Worm (Caenorhabditis elegans) whole organism, L4 larva: ENCODE results near the gene nspc-19.

Experiments
- F26F4.8 ChIP-seq: fragments of 200-800 bp; sonication (Bioruptor generic); conservative IDR thresholded peaks from 2 replicates; pipeline ENCODE4 v1.3.6; 2022; ENCODE audit warnings: missing genetic modification characterization, missing compliant biosample characterization
- F37D6.2 ChIP-seq: sonication (generic microtip); optimal IDR thresholded peaks from 2 replicates; lab custom pipeline; 2016; ENCODE audit warnings: mild to moderate bottlenecking, missing genetic modification characterization, missing compliant biosample characterization
- F49E8.2 ChIP-seq: sonication (generic microtip); optimal IDR thresholded peaks from 2 replicates; lab custom pipeline; 2016; ENCODE audit warnings: missing compliant biosample characterization, mild to moderate bottlenecking, missing genetic modification characterization, borderline replicate concordance
- ZK546.5 ChIP-seq, 2 experiments: sonication (generic microtip); optimal IDR thresholded peaks; 2 replicates each; lab custom pipeline; 2017; ENCODE audit warnings: missing biosample characterization in 2 of 2, missing genetic modification characterization in 2 of 2
- aha-1 ChIP-seq: fragments of 150-350 bp; peaks from one replicate; lab custom pipeline; 2014; ENCODE audit warnings: missing biosample characterization, missing genetic modification characterization
- attf-4 ChIP-seq: sonication (generic microtip); optimal IDR thresholded peaks from 3 replicates; lab custom pipeline; 2017; ENCODE audit warnings: missing biosample characterization, missing genetic modification characterization
- ceh-44 ChIP-seq: fragments of 200-800 bp; sonication (Bioruptor generic); IDR thresholded peaks from 2 replicates; pipeline ENCODE4 v1.3.6; 2022; ENCODE audit warnings: missing genetic modification reagents, missing genetic modification characterization, missing compliant biosample characterization
- ceh-62 ChIP-seq: sonication (generic microtip); optimal IDR thresholded peaks from 2 replicates; lab custom pipeline; 2017; ENCODE audit warnings: missing biosample characterization, missing genetic modification characterization
- ces-1 ChIP-seq: fragments of 150-350 bp; sonication (generic microtip); optimal IDR thresholded peaks from 4 replicates; lab custom pipeline; 2014; ENCODE audit warnings: missing biosample characterization, missing genetic modification reagents, missing genetic modification characterization
- cey-2 ChIP-seq: sonication (generic microtip); optimal IDR thresholded peaks from 3 replicates; lab custom pipeline; 2017; ENCODE audit warnings: missing genetic modification characterization, mild to moderate bottlenecking, missing compliant biosample characterization, antibody characterized with exemption, borderline replicate concordance; ENCODE audit not compliant: insufficient read depth
- ctbp-1 ChIP-seq: fragments of 200-800 bp; sonication (Bioruptor generic); IDR thresholded peaks from 2 replicates; pipeline ENCODE4 v1.3.6; 2022; ENCODE audit warnings: missing genetic modification reagents, missing genetic modification characterization, missing compliant biosample characterization
- daf-16 ChIP-seq, 3 experiments: sonication (generic microtip); optimal IDR thresholded peaks; 2 replicates each; lab custom pipeline; 2016 to 2017; ENCODE audit warnings: missing genetic modification characterization in 3 of 3, missing genetic modification reagents in 3 of 3, mild to moderate bottlenecking in 2 of 3, missing compliant biosample characterization in 2 of 3, missing biosample characterization in 1 of 3, moderate library complexity in 1 of 3
- daf-19 ChIP-seq: fragments of 200-800 bp; sonication (Bioruptor generic); conservative IDR thresholded peaks from 2 replicates; pipeline ENCODE4 v1.3.6; 2022; ENCODE audit warnings: missing genetic modification characterization, missing compliant biosample characterization
- dmd-6 ChIP-seq: fragments of 200-800 bp; sonication (Bioruptor generic); IDR thresholded peaks from 2 replicates; pipeline ENCODE4 v1.3.6; 2022; ENCODE audit warnings: missing genetic modification reagents, missing genetic modification characterization, missing compliant biosample characterization
- duxl-1 ChIP-seq: sonication (generic microtip); optimal IDR thresholded peaks from 2 replicates; lab custom pipeline; 2016; ENCODE audit warnings: mild to moderate bottlenecking, missing genetic modification characterization, moderate library complexity, missing compliant biosample characterization; ENCODE audit not compliant: poor library complexity
- dve-1 ChIP-seq: sonication (generic microtip); optimal IDR thresholded peaks from 2 replicates; lab custom pipeline; 2017; ENCODE audit warnings: antibody characterized with exemption, mild to moderate bottlenecking, missing genetic modification characterization, missing compliant biosample characterization; ENCODE audit not compliant: insufficient read depth
- egl-27 ChIP-seq: sonication (generic microtip); optimal IDR thresholded peaks from 3 replicates; lab custom pipeline; 2017; ENCODE audit warnings: missing biosample characterization, missing genetic modification reagents, missing genetic modification characterization
- egl-43 ChIP-seq: fragments of 200-800 bp; sonication (Bioruptor generic); IDR thresholded peaks from 2 replicates; pipeline ENCODE4 v1.3.6; 2022; ENCODE audit warnings: missing genetic modification reagents, missing genetic modification characterization, missing compliant biosample characterization
- fos-1 ChIP-seq: fragments of 150-350 bp; optimal IDR thresholded peaks from 2 replicates; lab custom pipeline; 2014; ENCODE audit warnings: missing biosample characterization, missing genetic modification characterization
- gei-8 ChIP-seq: fragments of 200-800 bp; sonication (Bioruptor generic); optimal IDR thresholded peaks from 2 replicates; lab custom pipeline; 2018; ENCODE audit warnings: mild to moderate bottlenecking, missing genetic modification characterization, missing compliant biosample characterization
- hlh-11 ChIP-seq: fragments of 200-800 bp; sonication (Bioruptor generic); optimal IDR thresholded peaks from 2 replicates; lab custom pipeline; 2018; ENCODE audit warnings: mild to moderate bottlenecking, missing genetic modification characterization, missing compliant biosample characterization
- hlh-30 ChIP-seq: sonication (generic microtip); optimal IDR thresholded peaks from 2 replicates; lab custom pipeline; 2017; ENCODE audit warnings: antibody characterized with exemption, mild to moderate bottlenecking, missing genetic modification characterization, missing compliant biosample characterization; ENCODE audit not compliant: insufficient read depth
- lin-39 ChIP-seq: fragments of 150-350 bp; optimal IDR thresholded peaks from 2 replicates; lab custom pipeline; 2014; ENCODE audit warnings: missing biosample characterization, missing genetic modification reagents, missing genetic modification characterization
- lir-3 ChIP-seq: sonication (generic microtip); optimal IDR thresholded peaks from 2 replicates; lab custom pipeline; 2016; ENCODE audit warnings: mild to moderate bottlenecking, missing genetic modification characterization, missing compliant biosample characterization
- lsy-2 ChIP-seq, 2 experiments: fragments of 150-350 bp in 1 of 2; sonication (generic microtip) in 1 of 2; optimal IDR thresholded peaks; 2 replicates each; lab custom pipeline; 2014 to 2017; ENCODE audit warnings: missing biosample characterization in 2 of 2, missing genetic modification characterization in 2 of 2
- madf-5 ChIP-seq, 2 experiments: fragments of 200-800 bp; sonication (Bioruptor generic); IDR thresholded peaks; 2 replicates each; pipeline ENCODE4 v1.3.6; 2022; ENCODE audit warnings: missing compliant biosample characterization in 2 of 2, missing genetic modification characterization in 2 of 2
- mdl-1 ChIP-seq, 2 experiments: fragments of 150-350 bp in 1 of 2; sonication (generic microtip) in 1 of 2; optimal IDR thresholded peaks; 2 replicates each; lab custom pipeline; 2014 to 2017; ENCODE audit warnings: missing biosample characterization in 2 of 2, missing genetic modification characterization in 2 of 2
- mdt-29 ChIP-seq: fragments of 200-800 bp; sonication (Bioruptor generic); IDR thresholded peaks from 2 replicates; pipeline ENCODE4 v1.3.6; 2022; ENCODE audit warnings: missing genetic modification reagents, missing genetic modification characterization, missing compliant biosample characterization
- mes-2 ChIP-seq: sonication (generic microtip); optimal IDR thresholded peaks from 2 replicates; lab custom pipeline; 2016; ENCODE audit warnings: missing genotype, mild to moderate bottlenecking, missing genetic modification characterization, missing compliant biosample characterization; ENCODE audit not compliant: poor library complexity, severe bottlenecking
- nhr-11 ChIP-seq: fragments of 150-350 bp; optimal IDR thresholded peaks from 2 replicates; lab custom pipeline; 2014; ENCODE audit warnings: missing biosample characterization, missing genetic modification characterization
- nhr-28 ChIP-seq: fragments of 150-350 bp; optimal IDR thresholded peaks from 2 replicates; lab custom pipeline; 2014; ENCODE audit warnings: missing biosample characterization, missing genetic modification characterization
- nhr-42 ChIP-seq: fragments of 200-800 bp; sonication (Bioruptor generic); IDR thresholded peaks from 2 replicates; pipeline ENCODE4 v1.3.6; 2022; ENCODE audit warnings: missing genetic modification characterization, missing compliant biosample characterization
- nhr-76 ChIP-seq: fragments of 150-350 bp; optimal IDR thresholded peaks from 2 replicates; lab custom pipeline; 2014; ENCODE audit warnings: missing biosample characterization, missing genetic modification characterization
- pqm-1 ChIP-seq: sonication (generic microtip); optimal IDR thresholded peaks from 2 replicates; lab custom pipeline; 2017; ENCODE audit warnings: missing biosample characterization, missing genetic modification characterization
- rbr-2 ChIP-seq: sonication (generic microtip); optimal IDR thresholded peaks from 2 replicates; lab custom pipeline; 2016; ENCODE audit warnings: missing genotype, missing genetic modification characterization, missing compliant biosample characterization
- sdz-12 ChIP-seq: fragments of 200-800 bp; sonication (Bioruptor generic); optimal IDR thresholded peaks from 2 replicates; lab custom pipeline; 2018; ENCODE audit warnings: mild to moderate bottlenecking, missing genetic modification characterization, missing compliant biosample characterization
- set-16 ChIP-seq: fragments of 200-800 bp; sonication (Bioruptor generic); IDR thresholded peaks from 2 replicates; pipeline ENCODE4 v1.3.6; 2022; ENCODE audit warnings: missing genetic modification reagents, missing genetic modification characterization, missing compliant biosample characterization
- tra-1 ChIP-seq: fragments of 200-800 bp; sonication (Bioruptor generic); IDR thresholded peaks from 2 replicates; pipeline ENCODE4 v1.3.6; 2022; ENCODE audit warnings: missing genetic modification reagents, missing genetic modification characterization, missing compliant biosample characterization
- unc-130 ChIP-seq: sonication (generic microtip); optimal IDR thresholded peaks from 2 replicates; lab custom pipeline; 2016; ENCODE audit warnings: missing genetic modification reagents, missing genetic modification characterization, missing compliant biosample characterization
- unc-62 ChIP-seq, 3 experiments: fragments of 150-350 bp in 1 of 3; sonication (generic microtip); optimal IDR thresholded peaks in 2 of 3; peaks in 1 of 3; 1 replicate in 1 of 3; 2 replicates in 2 of 3; lab custom pipeline; 2014 to 2017; ENCODE audit warnings: missing biosample characterization in 3 of 3, missing genetic modification characterization in 3 of 3, missing genetic modification reagents in 3 of 3, missing genotype in 1 of 3
- ztf-11 ChIP-seq: fragments of 150-350 bp; optimal IDR thresholded peaks from 2 replicates; lab custom pipeline; 2014; ENCODE audit warnings: missing biosample characterization, missing genetic modification characterization
- ztf-7 ChIP-seq: fragments of 150-350 bp; optimal IDR thresholded peaks from 2 replicates; lab custom pipeline; 2014; ENCODE audit warnings: missing biosample characterization, missing genetic modification characterization

Gene nspc-19

DNA sequence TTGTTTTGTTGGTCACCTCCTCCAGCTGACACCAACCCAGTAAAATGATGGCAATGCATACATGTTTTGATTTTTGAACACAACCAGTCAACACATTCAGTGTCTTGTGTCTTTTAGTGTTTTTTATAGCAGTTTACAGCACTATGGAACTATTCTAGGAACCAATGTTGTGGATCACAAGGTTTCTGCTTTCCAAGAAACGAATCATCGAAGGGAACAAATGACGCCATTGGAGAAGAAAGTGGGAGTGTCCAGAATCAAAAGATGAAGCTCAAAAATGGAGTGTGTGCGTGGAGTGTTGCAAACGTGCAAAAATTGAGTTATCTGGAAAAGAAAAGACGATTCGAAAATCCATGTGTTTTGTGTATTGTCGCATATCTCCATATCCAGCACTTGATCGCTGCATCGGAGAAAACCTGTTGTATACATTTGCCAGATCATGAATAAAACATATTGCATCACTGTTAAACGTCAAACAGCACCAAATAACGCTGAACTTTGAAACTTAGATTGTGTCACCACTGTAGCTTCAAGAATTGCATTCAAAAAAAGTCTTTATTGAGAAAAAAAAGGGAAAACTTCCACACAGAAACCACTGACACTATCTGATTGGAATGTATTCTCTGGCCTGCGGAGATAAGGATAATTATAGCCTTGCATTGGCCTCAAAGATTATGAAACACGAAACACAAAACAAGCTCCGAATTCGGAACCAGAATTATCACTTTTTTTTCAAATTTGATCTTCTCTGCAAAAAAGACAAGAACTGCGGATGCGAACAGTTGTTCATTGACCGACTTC is 34.0 kb downstream of the nspc-19 start (continued):
- TF ChIP-seq ceh-62: no peak
- no peak for TF ChIP-seq attf-4 (tag; lab: Kevin White, UChicago)
- TF ChIP-seq egl-43 (GFP tag; lab: Robert Waterston, UW): peak; percentile 66; the same call in 1 of the 2 replicates
- TF ChIP-seq pqm-1: no peak
- peak in 1 of 2 experiments; percentile 23 for TF ChIP-seq unc-62 (GFP tag; optimal IDR thresholded peaks at IDR 0.05 in 1 of 2; lab: Kevin White, UChicago)
- TF ChIP-seq unc-62 (tag; optimal IDR thresholded peaks at IDR 0.05; lab: Kevin White, UChicago): no peak
- peak; percentile 78 for TF ChIP-seq hlh-30 (tag; lab: Kevin White, UChicago)
- no peak for TF ChIP-seq duxl-1 (tag; lab: Kevin White, UChicago)
- TF ChIP-seq egl-27 (tag; lab: Kevin White, UChicago): no peak
- no peak for TF ChIP-seq cey-2 (tag; lab: Kevin White, UChicago)
- no peak for TF ChIP-seq gei-8 (GFP tag; lab: Kevin White, UChicago)
- peak in 1 of 2 experiments; percentile 30 for TF ChIP-seq mdl-1 (tag; optimal IDR thresholded peaks at IDR 0.05; lab: Kevin White, UChicago)
- no peak for TF ChIP-seq F26F4.8
- 0 out of 2 replicates have a peak, but pooled peaks have one; percentile 52 for TF ChIP-seq tra-1
- no peak for TF ChIP-seq ces-1 (GFP tag; lab: Kevin White, UChicago)

DNA sequence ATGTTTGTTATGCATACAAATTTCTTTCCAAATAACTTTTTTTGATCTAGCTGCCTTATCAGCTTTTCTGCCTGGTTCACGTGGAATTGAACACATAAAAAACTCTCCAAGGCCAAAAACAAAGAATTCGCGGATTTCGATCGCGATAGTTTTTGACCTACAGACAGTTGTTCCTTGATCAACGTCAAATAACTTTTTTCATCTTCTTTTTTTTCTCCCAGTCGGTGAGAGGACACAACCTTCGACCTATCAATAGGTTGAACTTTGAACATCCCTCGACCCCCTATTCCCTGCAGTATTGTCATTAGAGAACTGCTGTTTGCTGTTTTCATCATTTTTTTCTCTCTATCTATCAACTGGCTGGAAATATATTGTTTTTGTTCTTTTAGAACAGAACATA is 35.3 kb downstream of the nspc-19 start:
- TF ChIP-seq lsy-2 (tag; optimal IDR thresholded peaks at IDR 0.05; lab: Kevin White, UChicago) (no peak), F26F4.8 (no peak), F49E8.2 (tag; lab: Kevin White, UChicago) (no peak), dmd-6 (GFP tag; lab: Robert Waterston, UW) (peak; percentile 36), fos-1 (tag; lab: Kevin White, UChicago) (no peak), hlh-11 (peak; percentile 4), daf-16 (GFP tag; optimal IDR thresholded peaks at IDR 0.05; lab: Kevin White, UChicago) (peak in 1 of 2 experiments; percentile 18), daf-16 (tag; optimal IDR thresholded peaks at IDR 0.05; lab: Kevin White, UChicago) (peak; percentile 4), unc-62 (GFP tag; optimal IDR thresholded peaks at IDR 0.05 in 1 of 2; lab: Kevin White, UChicago) (peak in 1 of 2 experiments; percentile 90), unc-62 (tag; optimal IDR thresholded peaks at IDR 0.05; lab: Kevin White, UChicago) (no peak), daf-19 (GFP tag; lab: Robert Waterston, UW) (no peak), nhr-28 (tag; lab: Kevin White, UChicago) (peak; percentile 51), tra-1 (0 out of 2 replicates have a peak, but pooled peaks have one; percentile 16), aha-1 (peak; percentile 82)

ce11 chrX:14565245-14565644 is 36.7 kb downstream of the nspc-19 start:
- TF ChIP-seq mes-2 (tag; lab: Kevin White, UChicago) (peak; percentile 9), unc-62 (GFP tag; optimal IDR thresholded peaks at IDR 0.05 in 1 of 2; lab: Kevin White, UChicago) (peak in 1 of 2 experiments; percentile 69), unc-62 (tag; optimal IDR thresholded peaks at IDR 0.05; lab: Kevin White, UChicago) (no peak), sdz-12 (GFP tag; lab: Kevin White, UChicago) (no peak), dmd-6 (GFP tag; lab: Robert Waterston, UW) (peak; percentile 52), F37D6.2 (no peak), egl-43 (GFP tag; lab: Robert Waterston, UW) (0 out of 2 replicates have a peak, but pooled peaks have one; percentile 10), nhr-42 (GFP tag; lab: Robert Waterston, UW) (no peak), set-16 (no peak), dve-1 (tag; lab: Kevin White, UChicago) (peak; percentile 14)

DNA sequence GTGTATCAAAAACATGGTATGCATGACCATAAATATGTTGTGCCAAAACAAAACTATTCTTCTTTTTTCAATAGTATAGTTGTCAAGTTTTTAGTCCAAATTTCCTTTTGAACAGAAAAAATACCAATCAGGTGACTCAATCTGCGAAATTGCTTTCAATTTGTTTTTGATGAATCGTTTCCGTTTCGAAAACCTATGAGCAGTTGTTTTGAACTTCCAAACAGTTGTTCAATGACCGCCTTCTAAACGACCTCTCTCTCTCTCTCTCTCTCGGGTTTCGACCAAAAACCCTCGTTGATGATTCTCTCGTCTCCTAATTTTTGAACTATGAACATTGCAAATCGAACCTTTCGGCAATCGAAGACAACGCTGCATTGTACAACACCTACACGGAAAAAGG is 37.5 kb downstream of the nspc-19 start:
- TF ChIP-seq ceh-44 (no peak), ztf-7 (tag; lab: Kevin White, UChicago) (no peak), nhr-76 (tag; lab: Kevin White, UChicago) (no peak), ztf-11 (no peak), unc-130 (GFP tag; lab: Kevin White, UChicago) (no peak), nhr-11 (tag; lab: Kevin White, UChicago) (peak; percentile 17), hlh-30 (tag; lab: Kevin White, UChicago) (no peak), ctbp-1 (GFP tag; lab: Robert Waterston, UW) (no peak), fos-1 (tag; lab: Kevin White, UChicago) (no peak), ceh-62 (no peak), rbr-2 (tag; lab: Kevin White, UChicago) (no peak), lin-39 (tag; lab: Kevin White, UChicago) (no peak), F37D6.2 (no peak), madf-5 (GFP tag; IDR thresholded peaks at IDR 0.05; lab: Robert Waterston, UW) (no peak), ZK546.5 (tag; optimal IDR thresholded peaks at IDR 0.05; lab: Kevin White, UChicago) (no peak), lir-3 (tag; lab: Kevin White, UChicago) (no peak), mdt-29 (no peak)
